Fruit fly (Drosophila melanogaster) whole organism: Measurements from ENCODE around the gene disp.

Experiments used
- CG8478 ChIP-seq: fragments of >200 bp; optimal IDR thresholded peaks from 2 replicates; lab custom pipeline; 2018; ENCODE audit warnings: inconsistent platforms
- EcR ChIP-seq, 2 experiments: fragments of >200 bp; optimal IDR thresholded peaks; 2 replicates each; lab custom pipeline; 2017; ENCODE audit warnings: missing biosample characterization in 2 of 2, missing genetic modification characterization in 2 of 2, missing genetic modification reagents in 2 of 2
- pan ChIP-seq: fragments of >200 bp; optimal IDR thresholded peaks from 2 replicates; lab custom pipeline; 2017
- psq ChIP-seq: fragments of >200 bp; optimal IDR thresholded peaks from 2 replicates; lab custom pipeline; 2017
- usp ChIP-seq: fragments of >200 bp; optimal IDR thresholded peaks from 2 replicates; lab custom pipeline; 2017; ENCODE audit warnings: missing biosample characterization, missing genetic modification characterization, mixed read lengths

- TF ChIP-seq CG8478 (no peak), EcR (GFP tag; optimal IDR thresholded peaks at IDR 0.05; lab: Kevin White, UChicago) (no peak), psq (lab: Kevin White, UChicago) (no peak), usp (no peak), pan (no peak)
Observed at dm6 chr3R:5881308-5881707, 25.2 kb upstream of the disp start.
